Worm (Caenorhabditis elegans): ENCODE results near the gene rad-23.

Gene rad-23

ce11 chrII:11694432-11694831 is 41.9 kb upstream of the rad-23 start (continued):
- TF ChIP-seq sox-4 (tag; optimal IDR thresholded peaks at IDR 0.05) (peak; percentile 22), nfya-1 (tag; optimal IDR thresholded peaks at IDR 0.05) (peak; percentile 37), pat-9 (tag; optimal IDR thresholded peaks at IDR 0.05) (peak; percentile 25), che-1 (tag; optimal IDR thresholded peaks at IDR 0.05) (peak; percentile 8), syd-9 (tag; optimal IDR thresholded peaks at IDR 0.05) (no peak), ama-1 (optimal IDR thresholded peaks at IDR 0.05) (no peak), pag-3 (tag; optimal IDR thresholded peaks at IDR 0.05; ENCODE audit: borderline replicate concordance) (no peak), C38D4.7 (GFP tag; optimal IDR thresholded peaks at IDR 0.05) (no peak), odd-2 (tag; optimal IDR thresholded peaks at IDR 0.05) (no peak), ttx-3 (tag; optimal IDR thresholded peaks at IDR 0.05) (no peak), ceh-6 (GFP tag; optimal IDR thresholded peaks at IDR 0.05) (peak; percentile 1), unc-86 (tag; optimal IDR thresholded peaks at IDR 0.05) (peak; percentile 18), ref-2 (tag; optimal IDR thresholded peaks at IDR 0.05) (no peak), ceh-34 (tag; optimal IDR thresholded peaks at IDR 0.05) (no peak), elt-4 (tag; optimal IDR thresholded peaks at IDR 0.05) (no peak), F13H6.1 (tag; optimal IDR thresholded peaks at IDR 0.05) (no peak), C08G9.2 (tag; optimal IDR thresholded peaks at IDR 0.05) (no peak), hlh-13 (GFP tag; optimal IDR thresholded peaks at IDR 0.05) (no peak), ceh-9 (tag; optimal IDR thresholded peaks at IDR 0.05) (no peak), fax-1 (tag; optimal IDR thresholded peaks at IDR 0.05) (no peak), ceh-48 (tag; optimal IDR thresholded peaks at IDR 0.05) (no peak), tbx-2 (tag; optimal IDR thresholded peaks at IDR 0.05) (peak; percentile 14), unc-55 (GFP tag; optimal IDR thresholded peaks at IDR 0.05) (no peak), unc-3 (GFP tag; conservative IDR thresholded peaks at IDR 0.05) (no peak), unc-3 (tag; optimal IDR thresholded peaks at IDR 0.05) (no peak), hlh-6 (tag; optimal IDR thresholded peaks at IDR 0.05) (no peak), rnt-1 (tag; optimal IDR thresholded peaks at IDR 0.05) (peak; percentile 18), ceh-14 (tag; optimal IDR thresholded peaks at IDR 0.05) (no peak), sdc-2 (tag; optimal IDR thresholded peaks at IDR 0.05) (no peak), ceh-45 (GFP tag; IDR thresholded peaks at IDR 0.05) (no peak)

- TF ChIP-seq pha-2 (tag; optimal IDR thresholded peaks at IDR 0.05) (no peak), elt-2 (tag; optimal IDR thresholded peaks at IDR 0.05) (no peak), pag-3 (tag; optimal IDR thresholded peaks at IDR 0.05; ENCODE audit: borderline replicate concordance) (no peak), hlh-6 (tag; optimal IDR thresholded peaks at IDR 0.05) (no peak), ceh-30 (tag; optimal IDR thresholded peaks at IDR 0.05) (no peak), dmd-4 (tag; optimal IDR thresholded peaks at IDR 0.05; ENCODE audit: borderline replicate concordance) (no peak), elt-4 (tag; optimal IDR thresholded peaks at IDR 0.05) (no peak), ceh-22 (tag; optimal IDR thresholded peaks at IDR 0.05) (no peak), odd-2 (tag; optimal IDR thresholded peaks at IDR 0.05) (no peak), nhr-232 (tag; optimal IDR thresholded peaks at IDR 0.05) (no peak), sdc-2 (tag; optimal IDR thresholded peaks at IDR 0.05) (no peak)
Observed at ce11 chrII:11690868-11691267, 38.3 kb upstream of the rad-23 start.

ce11 chrII:11689941-11690340 is 37.4 kb upstream of the rad-23 start:
- TF ChIP-seq pha-2 (tag; optimal IDR thresholded peaks at IDR 0.05) = no peak
- no peak for TF ChIP-seq sdc-2 (tag; optimal IDR thresholded peaks at IDR 0.05)
- no peak for TF ChIP-seq che-1 (tag; optimal IDR thresholded peaks at IDR 0.05)
- TF ChIP-seq pros-1 (tag; optimal IDR thresholded peaks at IDR 0.05) = no peak
- no peak for TF ChIP-seq hlh-15 (tag; optimal IDR thresholded peaks at IDR 0.05)
- TF ChIP-seq tbx-2 (tag; optimal IDR thresholded peaks at IDR 0.05) = no peak
- TF ChIP-seq ceh-18 (tag; optimal IDR thresholded peaks at IDR 0.05) = no peak
- TF ChIP-seq ceh-24 (tag; optimal IDR thresholded peaks at IDR 0.05) = no peak
- TF ChIP-seq ceh-45 (GFP tag; IDR thresholded peaks at IDR 0.05) = no peak
- TF ChIP-seq dmd-4 (tag; optimal IDR thresholded peaks at IDR 0.05; ENCODE audit: borderline replicate concordance) = no peak
- TF ChIP-seq unc-3 (GFP tag; conservative IDR thresholded peaks at IDR 0.05) = no peak
- TF ChIP-seq unc-3 (tag; optimal IDR thresholded peaks at IDR 0.05) = no peak
- TF ChIP-seq sox-4 (tag; optimal IDR thresholded peaks at IDR 0.05) = no peak
- no peak for TF ChIP-seq npax-4 (tag; optimal IDR thresholded peaks at IDR 0.05)
- no peak for TF ChIP-seq sox-2 (GFP tag; IDR thresholded peaks at IDR 0.05)
- TF ChIP-seq T23F11.4 (GFP tag; optimal IDR thresholded peaks at IDR 0.05) = no peak

Measured in whole organism, late embryonic.